Fruit fly (Drosophila melanogaster) whole organism, embryonic: Measurements from ENCODE around the gene cindr.
A peak's percentile ranks its signal among the peaks of the same experiment; 100 is the strongest.

Experiments used
- Asciz ChIP-seq: fragments of 200-800 bp; sonication (Bioruptor generic); optimal IDR thresholded peaks from 2 replicates; lab custom pipeline; 2017; ENCODE audit warnings: missing biosample characterization, mild to moderate bottlenecking, missing genetic modification characterization, missing genetic modification reagents
- Blimp-1 ChIP-seq: fragments of 200-800 bp; sonication (Bioruptor generic); optimal IDR thresholded peaks from 3 replicates; lab custom pipeline; 2018; ENCODE audit warnings: missing biosample characterization, missing genetic modification characterization, mild to moderate bottlenecking, moderate library complexity, missing genetic modification reagents
- Bteb2 ChIP-seq: fragments of 200-800 bp; sonication (Bioruptor generic); optimal IDR thresholded peaks from 2 replicates; lab custom pipeline; 2016; ENCODE audit warnings: missing biosample characterization, missing genetic modification characterization
- CG11504 ChIP-seq: fragments of 200-800 bp; sonication (Bioruptor generic); optimal IDR thresholded peaks from 3 replicates; lab custom pipeline; 2019; ENCODE audit warnings: missing biosample characterization, mild to moderate bottlenecking, missing genetic modification characterization, moderate library complexity
- CG12744 ChIP-seq: fragments of 200-800 bp; sonication (Bioruptor generic); optimal IDR thresholded peaks from 2 replicates; lab custom pipeline; 2016; ENCODE audit warnings: missing biosample characterization, missing genetic modification characterization
- CG13123 ChIP-seq: fragments of 200-800 bp; sonication (Bioruptor generic); optimal IDR thresholded peaks from 2 replicates; lab custom pipeline; 2016; ENCODE audit warnings: missing biosample characterization, missing genetic modification characterization
- CG14014 ChIP-seq: fragments of 200-800 bp; sonication (Bioruptor generic); IDR thresholded peaks from 2 replicates; pipeline ENCODE4 v1.3.6; 2022; ENCODE audit warnings: missing biosample characterization, missing genetic modification characterization
- CG15601 ChIP-seq: fragments of 200-800 bp; sonication (Bioruptor generic); optimal IDR thresholded peaks from 3 replicates; lab custom pipeline; 2019; ENCODE audit warnings: missing biosample characterization, mild to moderate bottlenecking, missing genetic modification characterization, moderate library complexity
- CG1602 ChIP-seq: fragments of 200-800 bp; sonication (Bioruptor generic); optimal IDR thresholded peaks from 3 replicates; lab custom pipeline; 2016; ENCODE audit warnings: missing biosample characterization, missing genetic modification characterization
- CG1647 ChIP-seq: fragments of 200-800 bp; sonication (Bioruptor generic); optimal IDR thresholded peaks from 3 replicates; lab custom pipeline; 2016; ENCODE audit warnings: missing biosample characterization, missing genetic modification characterization
- CG17912 ChIP-seq: fragments of 200-800 bp; sonication (Bioruptor generic); optimal IDR thresholded peaks from 2 replicates; lab custom pipeline; 2018; ENCODE audit warnings: missing biosample characterization, mild to moderate bottlenecking, missing genetic modification characterization
- CG18619 ChIP-seq: fragments of 200-800 bp; sonication (Bioruptor generic); optimal IDR thresholded peaks from 3 replicates; lab custom pipeline; 2017; ENCODE audit warnings: missing biosample characterization, mild to moderate bottlenecking, missing genetic modification characterization
- CG2120 ChIP-seq: fragments of 200-800 bp; sonication (Bioruptor generic); optimal IDR thresholded peaks from 3 replicates; lab custom pipeline; 2016; ENCODE audit warnings: missing biosample characterization, missing genetic modification characterization
- CG2678 ChIP-seq: fragments of 200-800 bp; sonication (Bioruptor generic); optimal IDR thresholded peaks from 3 replicates; lab custom pipeline; 2019; ENCODE audit warnings: missing biosample characterization, mild to moderate bottlenecking, missing genetic modification characterization, moderate library complexity
- CG3281 ChIP-seq: fragments of 200-800 bp; sonication (Bioruptor generic); optimal IDR thresholded peaks from 3 replicates; lab custom pipeline; 2017; ENCODE audit warnings: missing biosample characterization, mild to moderate bottlenecking, missing genetic modification characterization
- CG34422 ChIP-seq: fragments of 200-800 bp; sonication (Bioruptor generic); IDR thresholded peaks from 3 replicates; pipeline ENCODE4 v1.3.6; 2022; ENCODE audit warnings: missing biosample characterization, missing genetic modification characterization
- CG4360 ChIP-seq: fragments of 200-800 bp; sonication (Bioruptor generic); IDR thresholded peaks from 2 replicates; pipeline ENCODE4 v1.3.6; 2022; ENCODE audit warnings: missing biosample characterization, missing genetic modification characterization
- CG6765 ChIP-seq: fragments of 200-800 bp; sonication (Bioruptor generic); optimal IDR thresholded peaks from 3 replicates; lab custom pipeline; 2017; ENCODE audit warnings: missing biosample characterization, mild to moderate bottlenecking, missing genetic modification characterization
- CG7839 ChIP-seq: fragments of 200-800 bp; sonication (Bioruptor generic); optimal IDR thresholded peaks from 3 replicates; lab custom pipeline; 2018; ENCODE audit warnings: missing biosample characterization, mild to moderate bottlenecking, missing genetic modification characterization, moderate library complexity
- CG8944 ChIP-seq: fragments of 200-800 bp; sonication (Bioruptor generic); optimal IDR thresholded peaks from 3 replicates; lab custom pipeline; 2016; ENCODE audit warnings: missing biosample characterization, missing genetic modification characterization
- Camta ChIP-seq: fragments of 200-800 bp; sonication (Bioruptor generic); optimal IDR thresholded peaks from 2 replicates; lab custom pipeline; 2016; ENCODE audit warnings: missing biosample characterization, missing genetic modification characterization
- CoRest ChIP-seq: fragments of 200-800 bp; sonication (Bioruptor generic); optimal IDR thresholded peaks from 3 replicates; lab custom pipeline; 2018; ENCODE audit warnings: missing biosample characterization, mild to moderate bottlenecking, missing genetic modification characterization, moderate library complexity
- D19B ChIP-seq: fragments of 200-800 bp; sonication (Bioruptor generic); optimal IDR thresholded peaks from 2 replicates; lab custom pipeline; 2017; ENCODE audit warnings: missing biosample characterization, mild to moderate bottlenecking, missing genetic modification characterization
- Fer2 ChIP-seq: fragments of 200-800 bp; sonication (Bioruptor generic); optimal IDR thresholded peaks from 2 replicates; lab custom pipeline; 2018; ENCODE audit warnings: missing biosample characterization, mild to moderate bottlenecking, missing genetic modification characterization, moderate library complexity
- HLH3B ChIP-seq: fragments of 200-800 bp; sonication (Bioruptor generic); IDR thresholded peaks from 2 replicates; pipeline ENCODE4 v1.3.6; 2022; ENCODE audit warnings: missing biosample characterization, missing genetic modification characterization
- Hr78 ChIP-seq, 2 experiments: fragments of 200-800 bp in 1 of 2; fragments of >200 bp in 1 of 2; sonication (Bioruptor generic) in 1 of 2; optimal IDR thresholded peaks; 2 replicates each; lab custom pipeline; 2017 to 2019; ENCODE audit warnings: missing biosample characterization in 2 of 2, missing genetic modification characterization in 2 of 2, mild to moderate bottlenecking in 1 of 2, moderate library complexity in 1 of 2
- Meics ChIP-seq: fragments of 200-800 bp; sonication (Bioruptor generic); optimal IDR thresholded peaks from 2 replicates; lab custom pipeline; 2017; ENCODE audit warnings: missing biosample characterization, mild to moderate bottlenecking, missing genetic modification characterization
- NC2β ChIP-seq: fragments of 200-800 bp; sonication (Bioruptor generic); optimal IDR thresholded peaks from 2 replicates; lab custom pipeline; 2016; ENCODE audit warnings: missing biosample characterization, missing genetic modification characterization
- Nf-YA ChIP-seq: fragments of 200-800 bp; sonication (Bioruptor generic); IDR thresholded peaks from 2 replicates; pipeline ENCODE4 v1.3.6; 2022; ENCODE audit warnings: missing biosample characterization, missing genetic modification characterization
- Rfx ChIP-seq: fragments of 200-800 bp; sonication (Bioruptor generic); IDR thresholded peaks from 2 replicates; pipeline ENCODE4 v1.3.6; 2022; ENCODE audit warnings: missing biosample characterization, missing genetic modification characterization
- Side ChIP-seq: fragments of 200-800 bp; sonication (Bioruptor generic); optimal IDR thresholded peaks from 2 replicates; lab custom pipeline; 2016; ENCODE audit warnings: missing biosample characterization, missing genetic modification characterization
- Sox100B ChIP-seq: fragments of 200-800 bp; sonication (Bioruptor generic); optimal IDR thresholded peaks from 3 replicates; lab custom pipeline; 2018; ENCODE audit warnings: missing biosample characterization, mild to moderate bottlenecking, missing genetic modification characterization
- Sry-δ ChIP-seq: fragments of 200-800 bp; sonication (Bioruptor generic); optimal IDR thresholded peaks from 2 replicates; lab custom pipeline; 2016; ENCODE audit warnings: missing biosample characterization, missing genetic modification characterization
- abd-A ChIP-seq: fragments of 200-800 bp; sonication (Bioruptor generic); optimal IDR thresholded peaks from 3 replicates; lab custom pipeline; 2019; ENCODE audit warnings: missing biosample characterization, mild to moderate bottlenecking, missing genetic modification characterization, moderate library complexity
- ash1 ChIP-seq: fragments of 200-800 bp; sonication (Bioruptor generic); optimal IDR thresholded peaks from 2 replicates; lab custom pipeline; 2018; ENCODE audit warnings: missing biosample characterization, mild to moderate bottlenecking, missing genetic modification characterization
- bcd ChIP-seq: fragments of 200-800 bp; sonication (Bioruptor generic); optimal IDR thresholded peaks from 2 replicates; lab custom pipeline; 2017; ENCODE audit warnings: missing biosample characterization, mild to moderate bottlenecking, missing genetic modification characterization
- caup ChIP-seq: fragments of 200-800 bp; sonication (Bioruptor generic); optimal IDR thresholded peaks from 3 replicates; lab custom pipeline; 2017; ENCODE audit warnings: missing biosample characterization, mild to moderate bottlenecking, missing genetic modification characterization, moderate library complexity; ENCODE audit not compliant: severe bottlenecking
- ci ChIP-seq: fragments of 200-800 bp; sonication (Bioruptor generic); IDR thresholded peaks from 3 replicates; pipeline ENCODE4 v1.3.6; 2022; ENCODE audit warnings: missing biosample characterization, missing genetic modification characterization
- fd3F ChIP-seq: fragments of 200-800 bp; sonication (Bioruptor generic); optimal IDR thresholded peaks from 2 replicates; lab custom pipeline; 2018; ENCODE audit warnings: missing biosample characterization, mild to moderate bottlenecking, missing genetic modification characterization, moderate library complexity
- hkb ChIP-seq, 2 experiments: fragments of 200-800 bp in 1 of 2; fragments of >200 bp in 1 of 2; sonication (Bioruptor generic) in 1 of 2; IDR thresholded peaks in 1 of 2; optimal IDR thresholded peaks in 1 of 2; 2 replicates each; pipeline versions ENCODE4 v1.3.6 to Lab custom; 2017 to 2022; ENCODE audit warnings: missing biosample characterization in 1 of 2, missing genetic modification characterization in 1 of 2
- nau ChIP-seq: fragments of 200-800 bp; sonication (Bioruptor generic); optimal IDR thresholded peaks from 3 replicates; lab custom pipeline; 2017; ENCODE audit warnings: missing biosample characterization, mild to moderate bottlenecking, missing genetic modification characterization, missing genetic modification reagents
- odd ChIP-seq: fragments of 200-800 bp; sonication (Bioruptor generic); optimal IDR thresholded peaks from 2 replicates; lab custom pipeline; 2017; ENCODE audit warnings: missing biosample characterization, mild to moderate bottlenecking, missing genetic modification characterization
- schlank ChIP-seq: fragments of 200-800 bp; sonication (Bioruptor generic); optimal IDR thresholded peaks from 2 replicates; lab custom pipeline; 2018; ENCODE audit warnings: missing biosample characterization, mild to moderate bottlenecking, missing genetic modification characterization
- stc ChIP-seq: fragments of 200-800 bp; sonication (Bioruptor generic); IDR thresholded peaks from 2 replicates; pipeline ENCODE4 v1.3.6; 2022; ENCODE audit warnings: missing biosample characterization, missing genetic modification characterization
- sug ChIP-seq: fragments of 200-800 bp; optimal IDR thresholded peaks from 2 replicates; lab custom pipeline; 2019; ENCODE audit warnings: missing biosample characterization, mild to moderate bottlenecking, missing genetic modification characterization, moderate library complexity
- tin ChIP-seq: fragments of 200-800 bp; sonication (Bioruptor generic); optimal IDR thresholded peaks from 3 replicates; lab custom pipeline; 2016; ENCODE audit warnings: missing biosample characterization, missing genetic modification characterization
- unpg ChIP-seq: fragments of 200-800 bp; sonication (Bioruptor generic); optimal IDR thresholded peaks from 3 replicates; lab custom pipeline; 2018; ENCODE audit warnings: missing biosample characterization, mild to moderate bottlenecking, missing genetic modification characterization, moderate library complexity

Gene cindr

dm6 chr3R:30802115-30802682, 6.2 kb upstream of the cindr start (continued):
- TF ChIP-seq Fer2 (tag; lab: Kevin White, UChicago) (peak; percentile 8), abd-A (tag; lab: Kevin White, UChicago) (no peak), Side (GFP tag; lab: Kevin White, UChicago) (peak; percentile 30), ash1 (GFP tag; lab: Kevin White, UChicago) (no peak), CG4360 (GFP tag; lab: Robert Waterston, UW) (no peak), sug (tag; lab: Kevin White, UChicago) (peak; percentile 72)

- TF ChIP-seq Nf-YA (GFP tag; lab: Robert Waterston, UW) (peak; percentile 64; the same call in 1 of the 2 replicates), Bteb2 (peak; percentile 4), odd (GFP tag; lab: Kevin White, UChicago) (peak; percentile 13), CG12744 (GFP tag; lab: Kevin White, UChicago) (peak; percentile 15), CG2678 (tag; lab: Kevin White, UChicago) (peak; percentile 62), CG1647 (GFP tag; lab: Kevin White, UChicago) (peak; percentile 27), stc (GFP tag; lab: Robert Waterston, UW) (peak; percentile 19; the same call in 1 of the 2 replicates), CG8944 (GFP tag; lab: Kevin White, UChicago) (peak; percentile 14), Asciz (GFP tag; lab: Kevin White, UChicago) (peak; percentile 61), Rfx (GFP tag; lab: Robert Waterston, UW) (peak; percentile 60), D19B (no peak), CG34422 (GFP tag; lab: Robert Waterston, UW) (peak; percentile 29; the same call in 1 of the 3 replicates), fd3F (GFP tag; lab: Kevin White, UChicago) (peak; percentile 20), nau (peak; percentile 2), schlank (tag; lab: Kevin White, UChicago) (peak; percentile 30), Meics (GFP tag; lab: Kevin White, UChicago) (peak; percentile 35), unpg (GFP tag; lab: Kevin White, UChicago) (peak; percentile 24), CG17912 (peak; percentile 48), NC2β (GFP tag; lab: Kevin White, UChicago) (peak; percentile 17), bcd (GFP tag; lab: Kevin White, UChicago) (peak; percentile 13), ci (GFP tag; lab: Robert Waterston, UW) (peak; percentile 54; the same call in 1 of the 3 replicates), Blimp-1 (peak; percentile 4), CG13123 (peak; percentile 29), tin (peak; percentile 11), CG2120 (peak; percentile 12), HLH3B (GFP tag; lab: Robert Waterston, UW) (0 out of 2 replicates have a peak, but pooled peaks have one; percentile 43), Hr78 (GFP tag; optimal IDR thresholded peaks at IDR 0.05; lab: Kevin White, UChicago) (no peak), CG3281 (GFP tag; lab: Kevin White, UChicago) (peak; percentile 23), Sry-δ (GFP tag; lab: Kevin White, UChicago) (peak; percentile 6), CG15601 (tag; lab: Kevin White, UChicago) (peak; percentile 0), CoRest (tag; lab: Kevin White, UChicago) (no peak), hkb (optimal IDR thresholded peaks at IDR 0.05; lab: Kevin White, UChicago) (no peak), hkb (GFP tag; IDR thresholded peaks at IDR 0.05; lab: Robert Waterston, UW) (peak; percentile 76), Sox100B (GFP tag; lab: Kevin White, UChicago) (peak; percentile 59), caup (GFP tag; lab: Kevin White, UChicago) (peak; percentile 21), CG7839 (tag; lab: Kevin White, UChicago) (no peak), CG14014 (GFP tag; lab: Robert Waterston, UW) (peak; percentile 55; the same call in 1 of the 2 replicates), CG1602 (GFP tag; lab: Kevin White, UChicago) (peak; percentile 15), CG18619 (GFP tag; lab: Kevin White, UChicago) (peak; percentile 16), CG11504 (tag; lab: Kevin White, UChicago) (peak; percentile 29), Camta (peak; percentile 20), CG6765 (GFP tag; lab: Kevin White, UChicago) (peak; percentile 41)
Observed at dm6 chr3R:30802779-30803178, 5.6 kb upstream of the cindr start.
